Fruit fly (Drosophila melanogaster) whole organism, embryonic: ENCODE measurements around the gene Gpdh1.

ENCODE experiments used
- Ada2b ChIP-seq: fragments of 200-800 bp; sonication (Bioruptor generic); IDR thresholded peaks from 2 replicates; pipeline ENCODE4 v1.3.6; 2022; ENCODE audit warnings: missing biosample characterization, missing genetic modification characterization
- Antp ChIP-seq: fragments of 200-800 bp; sonication (Bioruptor generic); optimal IDR thresholded peaks from 3 replicates; lab custom pipeline; 2016; ENCODE audit warnings: missing biosample characterization, missing genetic modification characterization
- CG10431 ChIP-seq: fragments of 200-800 bp; sonication (Bioruptor generic); optimal IDR thresholded peaks from 3 replicates; lab custom pipeline; 2018; ENCODE audit warnings: missing biosample characterization, mild to moderate bottlenecking, missing genetic modification characterization
- CG10959 ChIP-seq: fragments of 200-800 bp; sonication (Bioruptor generic); IDR thresholded peaks from 2 replicates; pipeline ENCODE4 v1.3.6; 2022; ENCODE audit warnings: missing biosample characterization, missing genetic modification characterization
- CG11456 ChIP-seq: fragments of 200-800 bp; sonication (Bioruptor generic); IDR thresholded peaks from 3 replicates; pipeline ENCODE4 v1.3.6; 2022; ENCODE audit warnings: missing biosample characterization, missing genetic modification characterization
- CG12155 ChIP-seq: fragments of 200-800 bp; sonication (Bioruptor generic); optimal IDR thresholded peaks from 3 replicates; lab custom pipeline; 2016; ENCODE audit warnings: missing biosample characterization, missing genetic modification characterization
- CG12299 ChIP-seq: fragments of 200-800 bp; sonication (Bioruptor generic); optimal IDR thresholded peaks from 2 replicates; lab custom pipeline; 2018; ENCODE audit warnings: missing biosample characterization, mild to moderate bottlenecking, missing genetic modification characterization
- CG13123 ChIP-seq: fragments of 200-800 bp; sonication (Bioruptor generic); optimal IDR thresholded peaks from 2 replicates; lab custom pipeline; 2016; ENCODE audit warnings: missing biosample characterization, missing genetic modification characterization
- CG13775 ChIP-seq: fragments of 200-800 bp; sonication (Bioruptor generic); optimal IDR thresholded peaks from 3 replicates; lab custom pipeline; 2017; ENCODE audit warnings: missing biosample characterization, mild to moderate bottlenecking, missing genetic modification characterization
- CG15011 ChIP-seq: fragments of 200-800 bp; sonication (Bioruptor generic); optimal IDR thresholded peaks from 3 replicates; lab custom pipeline; 2018; ENCODE audit warnings: missing biosample characterization, mild to moderate bottlenecking, missing genetic modification characterization
- CG15479 ChIP-seq: fragments of 200-800 bp; sonication (Bioruptor generic); optimal IDR thresholded peaks from 3 replicates; lab custom pipeline; 2019; ENCODE audit warnings: missing biosample characterization, mild to moderate bottlenecking, missing genetic modification characterization, moderate library complexity
- CG1603 ChIP-seq: fragments of 200-800 bp; sonication (Bioruptor generic); optimal IDR thresholded peaks from 2 replicates; lab custom pipeline; 2019; ENCODE audit warnings: missing biosample characterization, mild to moderate bottlenecking, missing genetic modification characterization, moderate library complexity
- CG17385 ChIP-seq: fragments of 200-800 bp; sonication (Bioruptor generic); optimal IDR thresholded peaks from 3 replicates; lab custom pipeline; 2018; ENCODE audit warnings: missing biosample characterization, mild to moderate bottlenecking, missing genetic modification characterization
- CG17568 ChIP-seq: fragments of 200-800 bp; sonication (Bioruptor generic); optimal IDR thresholded peaks from 2 replicates; lab custom pipeline; 2018; ENCODE audit warnings: missing biosample characterization, mild to moderate bottlenecking, missing genetic modification characterization, moderate library complexity
- CG1832 ChIP-seq: fragments of 200-800 bp; sonication (Bioruptor generic); optimal IDR thresholded peaks from 2 replicates; lab custom pipeline; 2017; ENCODE audit warnings: missing biosample characterization, mild to moderate bottlenecking, missing genetic modification characterization, inconsistent platforms
- CG3163 ChIP-seq: fragments of 200-800 bp; sonication (Bioruptor generic); optimal IDR thresholded peaks from 3 replicates; lab custom pipeline; 2016; ENCODE audit warnings: missing biosample characterization, missing genetic modification characterization
- CG32767 ChIP-seq: fragments of 200-800 bp; sonication (Bioruptor generic); IDR thresholded peaks from 2 replicates; pipeline ENCODE4 v1.3.6; 2022; ENCODE audit warnings: missing biosample characterization, missing genetic modification characterization
- CG4328 ChIP-seq: fragments of 200-800 bp; sonication (Bioruptor generic); optimal IDR thresholded peaks from 3 replicates; lab custom pipeline; 2017; ENCODE audit warnings: missing biosample characterization, missing genetic modification reagents, missing genetic modification characterization
- CG4360 ChIP-seq: fragments of 200-800 bp; sonication (Bioruptor generic); IDR thresholded peaks from 2 replicates; pipeline ENCODE4 v1.3.6; 2022; ENCODE audit warnings: missing biosample characterization, missing genetic modification characterization
- CG6254 ChIP-seq: fragments of 200-800 bp; sonication (Bioruptor generic); optimal IDR thresholded peaks from 3 replicates; lab custom pipeline; 2017; ENCODE audit warnings: mild to moderate bottlenecking, missing biosample characterization, missing genetic modification reagents, missing genetic modification characterization
- CG7745 ChIP-seq: fragments of 200-800 bp; sonication (Bioruptor generic); optimal IDR thresholded peaks from 2 replicates; lab custom pipeline; 2018; ENCODE audit warnings: missing biosample characterization, mild to moderate bottlenecking, missing genetic modification characterization, moderate library complexity
- CG7963 ChIP-seq: fragments of 200-800 bp; sonication (Bioruptor generic); IDR thresholded peaks from 3 replicates; pipeline ENCODE4 v1.3.6; 2022; ENCODE audit warnings: missing biosample characterization, missing genetic modification characterization; ENCODE audit not compliant: partially characterized antibody
- CG8359 ChIP-seq: fragments of 200-800 bp; sonication (Bioruptor generic); optimal IDR thresholded peaks from 2 replicates; lab custom pipeline; 2017; ENCODE audit warnings: missing biosample characterization, mild to moderate bottlenecking, missing genetic modification characterization, borderline replicate concordance
- CG8478 ChIP-seq: fragments of >200 bp; optimal IDR thresholded peaks from 2 replicates; lab custom pipeline; 2018
- D19A ChIP-seq: fragments of 200-800 bp; optimal IDR thresholded peaks from 3 replicates; lab custom pipeline; 2019; ENCODE audit warnings: missing biosample characterization, mild to moderate bottlenecking, missing genetic modification characterization, moderate library complexity
- Ets65A ChIP-seq: fragments of 200-800 bp; sonication (Bioruptor generic); peaks from one replicate; lab custom pipeline; 2016; ENCODE audit warnings: missing biosample characterization, missing genetic modification characterization
- GATAe ChIP-seq: fragments of 200-800 bp; sonication (Bioruptor generic); conservative IDR thresholded peaks from 2 replicates; pipeline ENCODE4 v1.3.6; 2022; ENCODE audit warnings: missing biosample characterization, missing genetic modification characterization
- H2.0 ChIP-seq: fragments of 200-800 bp; sonication (Bioruptor generic); IDR thresholded peaks from 2 replicates; pipeline ENCODE4 v1.3.6; 2022; ENCODE audit warnings: missing biosample characterization, missing genetic modification characterization
- Nf-YC ChIP-seq: fragments of 200-800 bp; optimal IDR thresholded peaks from 3 replicates; lab custom pipeline; 2019; ENCODE audit warnings: missing biosample characterization, mild to moderate bottlenecking, missing genetic modification characterization, moderate library complexity
- Oaz ChIP-seq: fragments of 200-800 bp; sonication (Bioruptor generic); IDR thresholded peaks from 2 replicates; pipeline ENCODE4 v1.3.6; 2022; ENCODE audit warnings: missing biosample characterization, missing genetic modification characterization
- Ptx1 ChIP-seq: fragments of 200-800 bp; sonication (Bioruptor generic); IDR thresholded peaks from 2 replicates; pipeline ENCODE4 v1.3.6; 2022; ENCODE audit warnings: missing biosample characterization, missing genetic modification characterization
- Side ChIP-seq: fragments of 200-800 bp; sonication (Bioruptor generic); optimal IDR thresholded peaks from 2 replicates; lab custom pipeline; 2016; ENCODE audit warnings: missing biosample characterization, missing genetic modification characterization
- Sox102F ChIP-seq: fragments of 200-800 bp; sonication (Bioruptor generic); optimal IDR thresholded peaks from 2 replicates; lab custom pipeline; 2018; ENCODE audit warnings: missing biosample characterization, mild to moderate bottlenecking, missing genetic modification characterization, moderate library complexity
- Spps ChIP-seq: fragments of 200-800 bp; sonication (Bioruptor generic); optimal IDR thresholded peaks from 2 replicates; lab custom pipeline; 2018; ENCODE audit warnings: missing biosample characterization, mild to moderate bottlenecking, missing genetic modification characterization
- Trl ChIP-seq, 3 experiments: fragments of >200 bp in 2 of 3; fragments of 200-800 bp in 1 of 3; sonication (Bioruptor generic) in 1 of 3; optimal IDR thresholded peaks; 2 replicates in 1 of 3; 3 replicates in 2 of 3; lab custom pipeline; 2016 to 2017; ENCODE audit warnings: missing biosample characterization in 1 of 3, missing genetic modification characterization in 1 of 3
- ash1 ChIP-seq: fragments of 200-800 bp; sonication (Bioruptor generic); optimal IDR thresholded peaks from 2 replicates; lab custom pipeline; 2018; ENCODE audit warnings: missing biosample characterization, mild to moderate bottlenecking, missing genetic modification characterization
- bsh ChIP-seq, 2 experiments: fragments of 200-800 bp; sonication (Bioruptor generic); optimal IDR thresholded peaks; 2 replicates each; lab custom pipeline; 2017 to 2018; ENCODE audit warnings: mild to moderate bottlenecking in 2 of 2, missing biosample characterization in 2 of 2, missing genetic modification characterization in 2 of 2, moderate library complexity in 1 of 2
- cad ChIP-seq: fragments of >200 bp; optimal IDR thresholded peaks from 2 replicates; lab custom pipeline; 2017; ENCODE audit warnings: missing biosample characterization, missing genetic modification characterization
- chif ChIP-seq, 2 experiments: fragments of 200-800 bp; sonication (Bioruptor generic); optimal IDR thresholded peaks; 3 replicates each; lab custom pipeline; 2016; ENCODE audit warnings: missing biosample characterization in 2 of 2, missing genetic modification characterization in 2 of 2
- cwo ChIP-seq: fragments of 200-800 bp; sonication (Bioruptor generic); optimal IDR thresholded peaks from 3 replicates; lab custom pipeline; 2017; ENCODE audit warnings: missing biosample characterization, missing genetic modification characterization, mild to moderate bottlenecking, moderate library complexity, missing genetic modification reagents
- fd64A ChIP-seq: fragments of 200-800 bp; sonication (Bioruptor generic); optimal IDR thresholded peaks from 3 replicates; lab custom pipeline; 2018; ENCODE audit warnings: missing biosample characterization, mild to moderate bottlenecking, missing genetic modification characterization
- gsb-n ChIP-seq: fragments of 200-800 bp; sonication (Bioruptor generic); optimal IDR thresholded peaks from 3 replicates; lab custom pipeline; 2018; ENCODE audit warnings: missing biosample characterization, mild to moderate bottlenecking, missing genetic modification characterization
- ind ChIP-seq: fragments of 200-800 bp; sonication (Bioruptor generic); optimal IDR thresholded peaks from 3 replicates; lab custom pipeline; 2016; ENCODE audit warnings: missing biosample characterization, missing genetic modification characterization
- nom ChIP-seq: fragments of 200-800 bp; sonication (Bioruptor generic); optimal IDR thresholded peaks from 2 replicates; lab custom pipeline; 2017; ENCODE audit warnings: missing biosample characterization, missing genetic modification characterization, mild to moderate bottlenecking, moderate library complexity, missing genetic modification reagents
- oc ChIP-seq: fragments of 200-800 bp; sonication (Bioruptor generic); optimal IDR thresholded peaks from 2 replicates; lab custom pipeline; 2018; ENCODE audit warnings: missing biosample characterization, mild to moderate bottlenecking, missing genetic modification characterization, moderate library complexity
- org-1 ChIP-seq: fragments of 200-800 bp; sonication (Bioruptor generic); optimal IDR thresholded peaks from 2 replicates; lab custom pipeline; 2017; ENCODE audit warnings: missing biosample characterization, missing genetic modification characterization
- pros ChIP-seq: fragments of 200-800 bp; sonication (Bioruptor generic); optimal IDR thresholded peaks from 3 replicates; lab custom pipeline; 2019; ENCODE audit warnings: missing biosample characterization, mild to moderate bottlenecking, missing genetic modification characterization, moderate library complexity
- psq ChIP-seq: fragments of 200-800 bp; sonication (Bioruptor generic); optimal IDR thresholded peaks from 2 replicates; lab custom pipeline; 2017; ENCODE audit warnings: missing biosample characterization, missing genetic modification characterization
- sd ChIP-seq: fragments of 200-800 bp; sonication (Bioruptor generic); optimal IDR thresholded peaks from 3 replicates; lab custom pipeline; 2018; ENCODE audit warnings: missing biosample characterization, mild to moderate bottlenecking, missing genetic modification characterization, moderate library complexity
- slou ChIP-seq: fragments of 200-800 bp; sonication (Bioruptor generic); optimal IDR thresholded peaks from 3 replicates; lab custom pipeline; 2016; ENCODE audit warnings: missing biosample characterization, missing genetic modification characterization
- stc ChIP-seq: fragments of 200-800 bp; sonication (Bioruptor generic); IDR thresholded peaks from 2 replicates; pipeline ENCODE4 v1.3.6; 2022; ENCODE audit warnings: missing biosample characterization, missing genetic modification characterization

Gene Gpdh1

dm6 chr2L:5983236-5983635 lies 39.8 kb downstream of the Gpdh1 start:
- no peak for TF ChIP-seq GATAe (GFP tag; lab: Robert Waterston, UW)
- TF ChIP-seq CG13123 = no peak
- TF ChIP-seq pros = peak; percentile 58
- no peak for TF ChIP-seq CG32767 (GFP tag; lab: Robert Waterston, UW)
- peak; percentile 67 for TF ChIP-seq CG15479
- TF ChIP-seq sd (tag; lab: Kevin White, UChicago) = peak; percentile 8
- no peak for TF ChIP-seq Sox102F (GFP tag; lab: Kevin White, UChicago)
- TF ChIP-seq CG7745 (tag; lab: Kevin White, UChicago) = no peak
- no peak for TF ChIP-seq CG8359 (GFP tag; lab: Kevin White, UChicago)
- no peak for TF ChIP-seq Side (GFP tag; lab: Kevin White, UChicago)
- no peak for TF ChIP-seq oc (tag; lab: Kevin White, UChicago)
- no peak for TF ChIP-seq CG15011 (GFP tag; lab: Kevin White, UChicago)
- no peak for TF ChIP-seq CG11456 (GFP tag; lab: Robert Waterston, UW)
- peak; percentile 50 for TF ChIP-seq CG3163 (GFP tag; lab: Kevin White, UChicago)
- peak; percentile 20 to 73 for TF ChIP-seq Trl (optimal IDR thresholded peaks at IDR 0.05; lab: Kevin White, UChicago)
- TF ChIP-seq Trl (GFP tag; optimal IDR thresholded peaks at IDR 0.05; lab: Kevin White, UChicago) = no peak
- peak; percentile 11 for TF ChIP-seq cad (GFP tag; lab: Kevin White, UChicago)
- TF ChIP-seq CG4360 (GFP tag; lab: Robert Waterston, UW) = no peak
- TF ChIP-seq CG1832 (GFP tag; lab: Kevin White, UChicago) = no peak
- TF ChIP-seq CG12155 (GFP tag; lab: Kevin White, UChicago) = no peak
- TF ChIP-seq nom = peak; percentile 38

dm6 chr2L:5986094-5986493 lies 42.7 kb downstream of the Gpdh1 start, which contains the start of gene ifc:
ifc (plus strand) TSS chr2L:5986348.
- TF ChIP-seq Nf-YC (peak; percentile 56), CG10431 (GFP tag; lab: Kevin White, UChicago) (no peak), CG17385 (GFP tag; lab: Kevin White, UChicago) (peak; percentile 35), CG10959 (GFP tag; lab: Robert Waterston, UW) (no peak), CG17568 (GFP tag; lab: Kevin White, UChicago) (no peak), H2.0 (GFP tag; lab: Robert Waterston, UW) (no peak), CG8478 (lab: Kevin White, UChicago) (no peak), chif (GFP tag; optimal IDR thresholded peaks at IDR 0.05; lab: Kevin White, UChicago) (peak in 1 of 2 experiments; percentile 59), Oaz (no peak), CG4328 (GFP tag; lab: Kevin White, UChicago) (peak; percentile 24), D19A (tag; lab: Kevin White, UChicago) (peak; percentile 34), CG12299 (tag; lab: Kevin White, UChicago) (no peak), Antp (GFP tag; lab: Kevin White, UChicago) (peak; percentile 57), Ets65A (GFP tag; lab: Kevin White, UChicago) (peak; percentile 95), Ada2b (GFP tag; lab: Robert Waterston, UW) (no peak), CG12155 (GFP tag; lab: Kevin White, UChicago) (peak; percentile 37), CG1603 (tag; lab: Kevin White, UChicago) (peak; percentile 91), gsb-n (peak; percentile 15), fd64A (GFP tag; lab: Kevin White, UChicago) (no peak), CG6254 (peak; percentile 0), bsh (GFP tag; optimal IDR thresholded peaks at IDR 0.05; lab: Kevin White, UChicago) (peak in 1 of 2 experiments; percentile 42), CG13775 (GFP tag; lab: Kevin White, UChicago) (peak; percentile 59), cwo (GFP tag; lab: Kevin White, UChicago) (no peak), org-1 (GFP tag; lab: Kevin White, UChicago) (no peak), ind (GFP tag; lab: Kevin White, UChicago) (peak; percentile 55), psq (GFP tag; lab: Kevin White, UChicago) (no peak), Ptx1 (GFP tag; lab: Robert Waterston, UW) (no peak), slou (GFP tag; lab: Kevin White, UChicago) (peak; percentile 22), ash1 (GFP tag; lab: Kevin White, UChicago) (peak; percentile 23), Spps (no peak), stc (GFP tag; lab: Robert Waterston, UW) (no peak), CG7963 (GFP tag; lab: Robert Waterston, UW) (no peak)
